Worm (Caenorhabditis elegans) whole organism, L4/young adult: Measurements from ENCODE around the gene F45D3.1.

Experiments used
- W03F9.2 ChIP-seq: fragments of 150-350 bp; optimal IDR thresholded peaks from 2 replicates; lab custom pipeline; 2014; ENCODE audit warnings: missing biosample characterization, missing genetic modification characterization
- dao-5 ChIP-seq: sonication (generic microtip); optimal IDR thresholded peaks from 2 replicates; lab custom pipeline; 2016; ENCODE audit warnings: missing genotype, missing genetic modification characterization, moderate library complexity, missing compliant biosample characterization
- him-1 ChIP-seq: sonication (generic microtip); optimal IDR thresholded peaks from 2 replicates; lab custom pipeline; 2016; ENCODE audit warnings: missing genotype, missing genetic modification reagents, missing genetic modification characterization, missing compliant biosample characterization

DNA sequence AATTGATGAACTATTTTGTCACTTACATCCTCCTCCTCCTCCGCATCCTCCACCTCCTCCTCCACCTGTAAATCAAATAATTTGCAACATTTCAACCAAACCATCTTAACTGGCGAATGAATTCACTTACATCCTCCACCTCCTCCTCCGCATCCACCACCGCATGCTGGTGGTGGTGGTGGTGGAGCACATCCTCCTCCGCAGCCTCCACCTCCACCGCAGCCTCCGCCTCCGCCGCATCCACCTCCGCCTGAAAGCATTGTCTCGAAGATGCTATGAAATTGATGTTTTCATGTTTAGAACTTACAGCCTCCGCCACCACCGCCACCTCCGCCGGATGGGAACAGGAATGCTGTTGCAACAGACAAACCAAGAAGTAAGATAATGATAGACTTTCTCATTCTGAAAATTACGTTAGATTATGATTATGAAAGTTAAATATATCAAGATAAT is 49.7 kb downstream of the F45D3.1 start, which contains the start of gene grl-23:
- no peak for TF ChIP-seq W03F9.2 (tag; lab: Kevin White, UChicago)
- no peak for TF ChIP-seq him-1
- no peak for TF ChIP-seq dao-5 (tag; lab: Kevin White, UChicago)
